ENCODE assay signal across 6 worm cellular contexts in the genomic region with DNA sequence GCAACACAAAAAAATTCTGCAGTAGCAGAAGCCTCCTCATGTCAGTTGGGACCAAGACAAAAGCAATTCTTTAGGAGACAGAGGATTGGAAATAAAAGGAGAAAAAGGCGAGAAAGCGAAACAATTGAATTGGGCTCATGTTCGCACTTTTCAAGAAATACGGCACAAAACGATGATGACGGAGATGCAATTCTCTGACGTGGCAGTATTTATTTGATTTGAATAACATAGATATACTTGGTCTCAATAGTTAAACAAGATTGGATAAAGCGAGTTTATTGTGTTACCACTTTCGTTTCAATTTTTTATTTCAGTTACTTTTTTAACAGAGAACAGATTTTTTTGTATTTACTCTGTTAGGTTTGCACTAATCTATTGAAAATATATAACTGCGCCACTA.
TF ChIP-seq lines count a peak whose summit lies in the region.

No protein-coding gene starts in this region.

TF ChIP-seq in whole organism, L1 larva, 84 proteins besides CTCF, POLR2A, EP300 and RAD21:
- TF ChIP-seq hpl-2 (GFP tag; optimal IDR thresholded peaks at IDR 0.05; lab: Kevin White, UChicago) (no peak), fkh-10 (GFP tag; optimal IDR thresholded peaks at IDR 0.05; lab: Kevin White, UChicago) (peak; percentile 62), nhr-71 (tag; optimal IDR thresholded peaks at IDR 0.05; lab: Kevin White, UChicago) (no peak), nhr-11 (tag; optimal IDR thresholded peaks at IDR 0.05; lab: Kevin White, UChicago) (no peak), lin-14 (GFP tag; optimal IDR thresholded peaks at IDR 0.05; lab: Kevin White, UChicago) (peak; percentile 70), nhr-47 (tag; optimal IDR thresholded peaks at IDR 0.05; lab: Kevin White, UChicago) (no peak)
TF ChIP-seq in whole organism, L1 larva: peak in this region for 2.

TF ChIP-seq in whole organism, L2 larva, 48 proteins besides CTCF, POLR2A, EP300 and RAD21 (continues in another document):
- no peak for TF ChIP-seq dmd-4 (tag; optimal IDR thresholded peaks at IDR 0.05; lab: Kevin White, UChicago)
- peak; percentile 6 for TF ChIP-seq zag-1 (tag; optimal IDR thresholded peaks at IDR 0.05; lab: Kevin White, UChicago)
- TF ChIP-seq lin-39 (tag; optimal IDR thresholded peaks at IDR 0.05; lab: Kevin White, UChicago) = no peak
- no peak for TF ChIP-seq fos-1 (tag; optimal IDR thresholded peaks at IDR 0.05; lab: Kevin White, UChicago)
- no peak for TF ChIP-seq peb-1 (tag; optimal IDR thresholded peaks at IDR 0.05; lab: Kevin White, UChicago)
- peak; percentile 28 for TF ChIP-seq crh-2 (tag; optimal IDR thresholded peaks at IDR 0.05; lab: Kevin White, UChicago)
- TF ChIP-seq nhr-21 (tag; optimal IDR thresholded peaks at IDR 0.05; lab: Kevin White, UChicago) = no peak
- TF ChIP-seq gmeb-1 (tag; optimal IDR thresholded peaks at IDR 0.05; lab: Kevin White, UChicago) = no peak
- no peak for TF ChIP-seq nhr-129 (tag; optimal IDR thresholded peaks at IDR 0.05; lab: Kevin White, UChicago)
- TF ChIP-seq nhr-77 (tag; optimal IDR thresholded peaks at IDR 0.05; lab: Kevin White, UChicago) = no peak
- TF ChIP-seq Y55F3AM.14 (GFP tag; optimal IDR thresholded peaks at IDR 0.05; lab: Kevin White, UChicago) = no peak
- peak; percentile 66 for TF ChIP-seq sem-4 (tag; optimal IDR thresholded peaks at IDR 0.05; lab: Kevin White, UChicago)
- TF ChIP-seq nhr-25 (tag; optimal IDR thresholded peaks at IDR 0.05; lab: Kevin White, UChicago) = no peak
- TF ChIP-seq ZK546.5 (tag; optimal IDR thresholded peaks at IDR 0.05; lab: Kevin White, UChicago) = no peak
- no peak for TF ChIP-seq lin-13 (GFP tag; optimal IDR thresholded peaks at IDR 0.05; lab: Kevin White, UChicago)
- TF ChIP-seq sma-3 (GFP tag; optimal IDR thresholded peaks at IDR 0.05; lab: Kevin White, UChicago) = no peak
- TF ChIP-seq unc-55 (GFP tag; optimal IDR thresholded peaks at IDR 0.05; lab: Kevin White, UChicago) = no peak

TF ChIP-seq in whole organism, L3 larva, 47 proteins besides CTCF, POLR2A, EP300 and RAD21:
- TF ChIP-seq fkh-10 (GFP tag; optimal IDR thresholded peaks at IDR 0.05; lab: Kevin White, UChicago) (peak; percentile 84), pqm-1 (tag; optimal IDR thresholded peaks at IDR 0.05; lab: Kevin White, UChicago) (no peak)

TF ChIP-seq in whole organism, L4 larva, 104 proteins besides CTCF, POLR2A, EP300 and RAD21:
- no peak for TF ChIP-seq madf-5 (GFP tag; IDR thresholded peaks at IDR 0.05; lab: Robert Waterston, UW)
- TF ChIP-seq fkh-10 (GFP tag; optimal IDR thresholded peaks at IDR 0.05; lab: Kevin White, UChicago) = peak; percentile 84
- TF ChIP-seq mxl-2 (GFP tag; conservative IDR thresholded peaks at IDR 0.05; lab: Robert Waterston, UW) = no peak
- no peak for TF ChIP-seq ceh-44 (GFP tag; IDR thresholded peaks at IDR 0.05; lab: Robert Waterston, UW)
- TF ChIP-seq mep-1 (tag; optimal IDR thresholded peaks at IDR 0.05; lab: Kevin White, UChicago) = no peak
- TF ChIP-seq Y105C5A.15 (GFP tag; IDR thresholded peaks at IDR 0.05; lab: Robert Waterston, UW) = no peak
- peak; percentile 68 for TF ChIP-seq ces-1 (GFP tag; optimal IDR thresholded peaks at IDR 0.05; lab: Kevin White, UChicago)
- TF ChIP-seq hif-1 (tag; optimal IDR thresholded peaks at IDR 0.05; lab: Kevin White, UChicago) = no peak

TF ChIP-seq in whole organism, late embryonic, 69 proteins besides CTCF, POLR2A, EP300 and RAD21:
- TF ChIP-seq ahr-1 (tag; optimal IDR thresholded peaks at IDR 0.05; lab: Kevin White, UChicago) = no peak
- no peak for TF ChIP-seq madf-2 (tag; optimal IDR thresholded peaks at IDR 0.05; lab: Kevin White, UChicago)
- TF ChIP-seq unc-42 (tag; optimal IDR thresholded peaks at IDR 0.05; lab: Kevin White, UChicago) = peak; percentile 85

TF ChIP-seq in whole organism, mixed stage, embryonic, 35 proteins besides CTCF, POLR2A, EP300 and RAD21:
- no peak for TF ChIP-seq cnd-1 (tag; optimal IDR thresholded peaks at IDR 0.05; lab: Kevin White, UChicago)
- TF ChIP-seq ces-1 (GFP tag; optimal IDR thresholded peaks at IDR 0.05; lab: Kevin White, UChicago) = peak; percentile 84

Comparison
In these comparisons a context has a peak if more than half of its experiments do, and no peak if none do; other contexts are left out.
1. Of the 29 proteins assayed by ChIP-seq in both whole organism, L4 larva and whole organism, L1 larva: peak only in whole organism, L4 larva: ces-1; only in whole organism, L1 larva: none; in both: fkh-10; in neither: 27.